Fruit fly (Drosophila melanogaster) whole organism, embryonic: Measurements from ENCODE around the gene Sf3a2.
A peak's percentile ranks its signal among the peaks of the same experiment; 100 is the strongest.

Experiments
- ATbp ChIP-seq: fragments of 200-800 bp; sonication (Bioruptor generic); optimal IDR thresholded peaks from 2 replicates; lab custom pipeline; 2017; ENCODE audit warnings: missing biosample characterization, mild to moderate bottlenecking, missing genetic modification characterization, missing genetic modification reagents
- Asciz ChIP-seq: fragments of 200-800 bp; sonication (Bioruptor generic); optimal IDR thresholded peaks from 2 replicates; lab custom pipeline; 2017; ENCODE audit warnings: missing biosample characterization, mild to moderate bottlenecking, missing genetic modification characterization, missing genetic modification reagents
- BtbVII ChIP-seq: fragments of 200-800 bp; sonication (Bioruptor generic); optimal IDR thresholded peaks from 3 replicates; lab custom pipeline; 2017; ENCODE audit warnings: missing biosample characterization, mild to moderate bottlenecking, missing genetic modification characterization
- CG10462 ChIP-seq: fragments of 200-800 bp; sonication (Bioruptor generic); optimal IDR thresholded peaks from 2 replicates; lab custom pipeline; 2016; ENCODE audit warnings: missing biosample characterization, missing genetic modification characterization
- CG10565 ChIP-seq: fragments of 200-800 bp; sonication (Bioruptor generic); optimal IDR thresholded peaks from 3 replicates; lab custom pipeline; 2016; ENCODE audit warnings: missing biosample characterization, mild to moderate bottlenecking, missing genetic modification characterization
- CG10959 ChIP-seq: fragments of 200-800 bp; sonication (Bioruptor generic); IDR thresholded peaks from 2 replicates; pipeline ENCODE4 v1.3.6; 2022; ENCODE audit warnings: missing biosample characterization, missing genetic modification characterization
- CG10979 ChIP-seq: fragments of 200-800 bp; sonication (Bioruptor generic); optimal IDR thresholded peaks from 2 replicates; lab custom pipeline; 2018; ENCODE audit warnings: missing biosample characterization, mild to moderate bottlenecking, missing genetic modification characterization, moderate library complexity
- CG1233 ChIP-seq: fragments of 200-800 bp; sonication (Bioruptor generic); optimal IDR thresholded peaks from 4 replicates; lab custom pipeline; 2018; ENCODE audit warnings: missing biosample characterization, mild to moderate bottlenecking, missing genetic modification characterization
- CG12659 ChIP-seq: fragments of 200-800 bp; sonication (Bioruptor generic); optimal IDR thresholded peaks from 3 replicates; lab custom pipeline; 2017; ENCODE audit warnings: mild to moderate bottlenecking, missing biosample characterization, missing genetic modification reagents, missing genetic modification characterization
- CG12769 ChIP-seq: fragments of 200-800 bp; sonication (Bioruptor generic); optimal IDR thresholded peaks from 2 replicates; lab custom pipeline; 2019; ENCODE audit warnings: missing biosample characterization, mild to moderate bottlenecking, missing genetic modification characterization, moderate library complexity
- CG13775 ChIP-seq: fragments of 200-800 bp; sonication (Bioruptor generic); optimal IDR thresholded peaks from 3 replicates; lab custom pipeline; 2017; ENCODE audit warnings: missing biosample characterization, mild to moderate bottlenecking, missing genetic modification characterization
- CG15011 ChIP-seq: fragments of 200-800 bp; sonication (Bioruptor generic); optimal IDR thresholded peaks from 3 replicates; lab custom pipeline; 2018; ENCODE audit warnings: missing biosample characterization, mild to moderate bottlenecking, missing genetic modification characterization
- CG1529 ChIP-seq: fragments of 200-800 bp; sonication (Bioruptor generic); optimal IDR thresholded peaks from 3 replicates; lab custom pipeline; 2018; ENCODE audit warnings: missing biosample characterization, missing genetic modification characterization
- CG15514 ChIP-seq: fragments of 200-800 bp; sonication (Bioruptor generic); optimal IDR thresholded peaks from 3 replicates; lab custom pipeline; 2017; ENCODE audit warnings: missing biosample characterization, missing genetic modification characterization, mild to moderate bottlenecking, moderate library complexity, missing genetic modification reagents
- CG2116 ChIP-seq: fragments of 200-800 bp; sonication (Bioruptor generic); optimal IDR thresholded peaks from 3 replicates; lab custom pipeline; 2018; ENCODE audit warnings: missing biosample characterization, mild to moderate bottlenecking, missing genetic modification characterization
- CG2129 ChIP-seq: fragments of 200-800 bp; sonication (Bioruptor generic); IDR thresholded peaks from 2 replicates; pipeline ENCODE4 v1.3.6; 2022; ENCODE audit warnings: missing biosample characterization, missing genetic modification characterization; ENCODE audit not compliant: partially characterized antibody
- CG32772 ChIP-seq: fragments of 200-800 bp; sonication (Bioruptor generic); IDR thresholded peaks from 2 replicates; pipeline ENCODE4 v1.3.6; 2022; ENCODE audit warnings: missing biosample characterization, missing genetic modification characterization
- CG34376 ChIP-seq: fragments of 200-800 bp; sonication (Bioruptor generic); optimal IDR thresholded peaks from 2 replicates; lab custom pipeline; 2018; ENCODE audit warnings: missing biosample characterization, mild to moderate bottlenecking, missing genetic modification characterization
- CG42726 ChIP-seq: fragments of 200-800 bp; sonication (Bioruptor generic); IDR thresholded peaks from 2 replicates; pipeline ENCODE4 v1.3.6; 2022; ENCODE audit warnings: missing biosample characterization, missing genetic modification characterization; ENCODE audit not compliant: partially characterized antibody
- CG4328 ChIP-seq: fragments of 200-800 bp; sonication (Bioruptor generic); optimal IDR thresholded peaks from 3 replicates; lab custom pipeline; 2017; ENCODE audit warnings: missing biosample characterization, missing genetic modification reagents, missing genetic modification characterization
- CG6689 ChIP-seq: fragments of 200-800 bp; sonication (Bioruptor generic); IDR thresholded peaks from 2 replicates; pipeline ENCODE4 v1.3.6; 2022; ENCODE audit warnings: missing biosample characterization, missing genetic modification characterization
- CG8281 ChIP-seq: fragments of 200-800 bp; sonication (Bioruptor generic); optimal IDR thresholded peaks from 2 replicates; lab custom pipeline; 2018; ENCODE audit warnings: missing biosample characterization, mild to moderate bottlenecking, missing genetic modification characterization, moderate library complexity
- CG8290 ChIP-seq, 3 experiments: fragments of 200-800 bp; sonication (Bioruptor generic); optimal IDR thresholded peaks; 2 replicates each; lab custom pipeline; 2016 to 2019; ENCODE audit warnings: missing biosample characterization in 3 of 3, missing genetic modification characterization in 3 of 3, mild to moderate bottlenecking in 2 of 3, moderate library complexity in 1 of 3
- CG9609 ChIP-seq: fragments of 200-800 bp; sonication (Bioruptor generic); optimal IDR thresholded peaks from 3 replicates; lab custom pipeline; 2016; ENCODE audit warnings: missing biosample characterization, missing genetic modification characterization
- D19B ChIP-seq: fragments of 200-800 bp; sonication (Bioruptor generic); optimal IDR thresholded peaks from 2 replicates; lab custom pipeline; 2017; ENCODE audit warnings: missing biosample characterization, mild to moderate bottlenecking, missing genetic modification characterization
- MTF-1 ChIP-seq: fragments of 200-800 bp; sonication (Bioruptor generic); optimal IDR thresholded peaks from 2 replicates; lab custom pipeline; 2018; ENCODE audit warnings: missing biosample characterization, mild to moderate bottlenecking, missing genetic modification characterization, borderline replicate concordance
- Meics ChIP-seq: fragments of 200-800 bp; sonication (Bioruptor generic); optimal IDR thresholded peaks from 2 replicates; lab custom pipeline; 2017; ENCODE audit warnings: missing biosample characterization, mild to moderate bottlenecking, missing genetic modification characterization
- Mrtf ChIP-seq: fragments of 200-800 bp; sonication (Bioruptor generic); IDR thresholded peaks from 3 replicates; pipeline ENCODE4 v1.3.6; 2022; ENCODE audit warnings: missing biosample characterization, missing genetic modification characterization
- Oaz ChIP-seq: fragments of 200-800 bp; sonication (Bioruptor generic); IDR thresholded peaks from 2 replicates; pipeline ENCODE4 v1.3.6; 2022; ENCODE audit warnings: missing biosample characterization, missing genetic modification characterization
- Poxn ChIP-seq: fragments of 200-800 bp; sonication (Bioruptor generic); IDR thresholded peaks from 2 replicates; pipeline ENCODE4 v1.3.6; 2022; ENCODE audit warnings: missing biosample characterization, missing genetic modification characterization
- Stat92E ChIP-seq, 3 experiments: fragments of >200 bp in 2 of 3; fragments of 200-800 bp in 1 of 3; sonication (Bioruptor generic) in 1 of 3; optimal IDR thresholded peaks; 2 replicates each; lab custom pipeline; 2017 to 2019; ENCODE audit warnings: missing biosample characterization in 3 of 3, missing genetic modification characterization in 3 of 3, mild to moderate bottlenecking in 1 of 3, moderate library complexity in 1 of 3
- Taf1 ChIP-seq: fragments of 200-800 bp; sonication (Bioruptor generic); IDR thresholded peaks from 2 replicates; pipeline ENCODE4 v1.3.6; 2022; ENCODE audit warnings: missing biosample characterization, missing genetic modification characterization
- ab ChIP-seq: fragments of 200-800 bp; sonication (Bioruptor generic); optimal IDR thresholded peaks from 2 replicates; lab custom pipeline; 2016; ENCODE audit warnings: missing biosample characterization, missing genetic modification characterization
- ara ChIP-seq: fragments of 200-800 bp; sonication (Bioruptor generic); IDR thresholded peaks from 2 replicates; pipeline ENCODE4 v1.3.6; 2022; ENCODE audit warnings: missing biosample characterization, missing genetic modification characterization
- dysf ChIP-seq: fragments of 200-800 bp; sonication (Bioruptor generic); IDR thresholded peaks from 3 replicates; pipeline ENCODE4 v1.3.6; 2022; ENCODE audit warnings: missing biosample characterization, missing genetic modification characterization
- fru ChIP-seq: fragments of >200 bp; optimal IDR thresholded peaks from 2 replicates; lab custom pipeline; 2017
- gce ChIP-seq: fragments of 200-800 bp; sonication (Bioruptor generic); IDR thresholded peaks from 3 replicates; pipeline ENCODE4 v1.3.6; 2022; ENCODE audit warnings: missing biosample characterization, missing genetic modification characterization
- grn ChIP-seq: fragments of 200-800 bp; sonication (Bioruptor generic); optimal IDR thresholded peaks from 3 replicates; lab custom pipeline; 2017; ENCODE audit warnings: missing biosample characterization, missing genetic modification characterization
- her ChIP-seq: fragments of 200-800 bp; sonication (Bioruptor generic); optimal IDR thresholded peaks from 2 replicates; lab custom pipeline; 2016; ENCODE audit warnings: missing biosample characterization, missing genetic modification characterization
- kni ChIP-seq: fragments of 200-800 bp; sonication (Bioruptor generic); optimal IDR thresholded peaks from 3 replicates; lab custom pipeline; 2017; ENCODE audit warnings: mild to moderate bottlenecking, missing biosample characterization, missing genetic modification reagents, missing genetic modification characterization
- knrl ChIP-seq: fragments of 200-800 bp; sonication (Bioruptor generic); IDR thresholded peaks from 3 replicates; pipeline ENCODE4 v1.3.6; 2022; ENCODE audit warnings: missing biosample characterization, missing genetic modification characterization; ENCODE audit not compliant: partially characterized antibody
- mirr ChIP-seq: fragments of 200-800 bp; sonication (Bioruptor generic); optimal IDR thresholded peaks from 3 replicates; lab custom pipeline; 2018; ENCODE audit warnings: missing biosample characterization, mild to moderate bottlenecking, missing genetic modification characterization
- nmo ChIP-seq: fragments of 200-800 bp; sonication (Bioruptor generic); optimal IDR thresholded peaks from 2 replicates; lab custom pipeline; 2018; ENCODE audit warnings: missing biosample characterization, mild to moderate bottlenecking, missing genetic modification characterization, moderate library complexity
- repo ChIP-seq: fragments of 200-800 bp; sonication (Bioruptor generic); optimal IDR thresholded peaks from 2 replicates; lab custom pipeline; 2016; ENCODE audit warnings: missing biosample characterization, missing genetic modification characterization
- schlank ChIP-seq: fragments of 200-800 bp; sonication (Bioruptor generic); optimal IDR thresholded peaks from 2 replicates; lab custom pipeline; 2018; ENCODE audit warnings: missing biosample characterization, mild to moderate bottlenecking, missing genetic modification characterization
- sens ChIP-seq: fragments of 200-800 bp; sonication (Bioruptor generic); peaks from one replicate; lab custom pipeline; 2016; ENCODE audit warnings: missing biosample characterization, missing genetic modification characterization
- sim ChIP-seq: fragments of 200-800 bp; sonication (Bioruptor generic); IDR thresholded peaks from 2 replicates; pipeline ENCODE4 v1.3.6; 2022; ENCODE audit warnings: missing biosample characterization, missing genetic modification characterization
- sima ChIP-seq: fragments of 200-800 bp; sonication (Bioruptor generic); optimal IDR thresholded peaks from 2 replicates; lab custom pipeline; 2016; ENCODE audit warnings: missing biosample characterization, missing genetic modification characterization
- so ChIP-seq: fragments of 200-800 bp; sonication (Bioruptor generic); IDR thresholded peaks from 3 replicates; pipeline ENCODE4 v1.3.6; 2022; ENCODE audit warnings: missing biosample characterization, missing genetic modification characterization
- wek ChIP-seq: fragments of 200-800 bp; sonication (Bioruptor generic); optimal IDR thresholded peaks from 3 replicates; lab custom pipeline; 2018; ENCODE audit warnings: missing biosample characterization, mild to moderate bottlenecking, missing genetic modification characterization, moderate library complexity

The Sf3a2 gene

DNA sequence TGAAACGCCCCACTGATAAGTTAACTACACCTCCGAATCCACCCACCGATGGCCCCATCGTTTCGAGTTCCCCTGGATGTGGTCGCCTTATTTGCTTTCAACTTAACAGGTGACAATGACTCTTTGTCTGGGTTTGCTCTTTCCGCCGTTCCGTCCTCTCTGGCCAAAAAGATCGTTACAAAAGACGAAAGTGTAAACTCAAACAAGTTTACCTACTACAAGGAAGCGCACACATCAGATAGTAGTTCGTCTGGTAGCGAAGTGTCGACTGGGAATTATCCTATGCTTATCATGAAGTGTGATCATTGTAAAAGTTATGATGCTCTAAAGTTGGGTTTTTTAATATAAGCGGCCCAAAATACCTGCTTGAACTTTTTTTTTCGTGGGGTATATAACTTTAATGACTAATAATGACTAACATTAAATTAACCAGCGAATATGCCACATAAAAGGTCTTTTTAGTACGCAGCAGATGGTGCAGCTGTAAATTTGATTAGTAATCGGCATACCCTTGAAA lies 15.0 kb downstream of the Sf3a2 start (continued):
- TF ChIP-seq wek (GFP tag; lab: Kevin White, UChicago) (peak; percentile 37), CG10462 (GFP tag; lab: Kevin White, UChicago) (no peak), Asciz (GFP tag; lab: Kevin White, UChicago) (no peak), Stat92E (GFP tag; optimal IDR thresholded peaks at IDR 0.05; lab: Kevin White, UChicago) (no peak), CG8281 (tag; lab: Kevin White, UChicago) (no peak), sens (GFP tag; lab: Kevin White, UChicago) (peak; percentile 78), CG13775 (GFP tag; lab: Kevin White, UChicago) (no peak), CG1233 (GFP tag; lab: Kevin White, UChicago) (peak; percentile 3), so (GFP tag; lab: Robert Waterston, UW) (no peak), Oaz (no peak), CG8290 (GFP tag; optimal IDR thresholded peaks at IDR 0.05; lab: Kevin White, UChicago) (no peak), CG8290 (tag; optimal IDR thresholded peaks at IDR 0.05; lab: Kevin White, UChicago) (peak in 1 of 2 experiments; percentile 16), CG42726 (no peak), CG10959 (GFP tag; lab: Robert Waterston, UW) (no peak), ab (GFP tag; lab: Kevin White, UChicago) (no peak), Meics (GFP tag; lab: Kevin White, UChicago) (peak; percentile 21), CG1529 (GFP tag; lab: Kevin White, UChicago) (no peak), CG12769 (tag; lab: Kevin White, UChicago) (peak; percentile 54), CG34376 (GFP tag; lab: Kevin White, UChicago) (no peak), ara (GFP tag; lab: Robert Waterston, UW) (no peak), schlank (tag; lab: Kevin White, UChicago) (no peak), CG32772 (GFP tag; lab: Robert Waterston, UW) (no peak), CG15514 (no peak), nmo (peak; percentile 16), repo (GFP tag; lab: Kevin White, UChicago) (no peak), D19B (GFP tag; lab: Kevin White, UChicago) (peak; percentile 87), her (no peak), CG9609 (GFP tag; lab: Kevin White, UChicago) (no peak), MTF-1 (peak; percentile 25), CG2116 (GFP tag; lab: Kevin White, UChicago) (no peak), grn (GFP tag; lab: Kevin White, UChicago) (peak; percentile 35), gce (GFP tag; lab: Robert Waterston, UW) (no peak), CG15011 (GFP tag; lab: Kevin White, UChicago) (no peak), Taf1 (GFP tag; lab: Robert Waterston, UW) (no peak), BtbVII (GFP tag; lab: Kevin White, UChicago) (peak; percentile 33), CG6689 (peak; percentile 29; the same call in 1 of the 2 replicates), Mrtf (GFP tag; lab: Robert Waterston, UW) (no peak), mirr (no peak), CG2129 (GFP tag; lab: Robert Waterston, UW) (no peak), sima (GFP tag; lab: Kevin White, UChicago) (no peak), CG10979 (tag; lab: Kevin White, UChicago) (no peak), CG12659 (GFP tag; lab: Kevin White, UChicago) (no peak), CG10565 (GFP tag; lab: Kevin White, UChicago) (no peak), fru (lab: Kevin White, UChicago) (no peak), CG4328 (GFP tag; lab: Kevin White, UChicago) (no peak), sim (GFP tag; lab: Robert Waterston, UW) (no peak), kni (peak; percentile 28), Poxn (GFP tag; lab: Robert Waterston, UW) (no peak), knrl (GFP tag; lab: Robert Waterston, UW) (no peak), dysf (GFP tag; lab: Robert Waterston, UW) (no peak), ATbp (GFP tag; lab: Kevin White, UChicago) (peak; percentile 62)
